Fruit fly (Drosophila melanogaster): Measurements from ENCODE around the gene ND-ASHI.
A peak's percentile ranks its signal among the peaks of the same experiment; 100 is the strongest.

Gene ND-ASHI

DNA sequence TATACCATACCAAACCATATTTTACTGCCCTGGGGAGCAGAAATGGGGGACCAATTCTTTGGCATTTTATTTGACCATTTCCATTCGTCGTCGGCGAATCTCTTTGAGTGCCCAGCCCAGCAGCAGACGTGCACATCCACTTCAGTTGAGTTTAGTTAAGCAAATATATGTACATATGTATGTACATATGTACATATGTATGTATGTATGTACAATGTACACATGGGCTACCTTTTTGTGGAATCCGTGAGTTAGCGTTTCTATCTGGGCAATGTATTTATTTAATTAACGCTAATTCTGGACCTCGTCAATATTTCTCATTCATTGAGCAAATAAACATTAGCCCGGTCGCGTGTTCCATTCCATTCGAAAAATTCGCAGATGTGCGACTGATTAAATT, 41.0 kb upstream of the ND-ASHI start (continued):
- TF ChIP-seq Eip74EF (GFP tag; optimal IDR thresholded peaks at IDR 0.05) (no peak), CG31224 (GFP tag; IDR thresholded peaks at IDR 0.05) (no peak), scrt (GFP tag; optimal IDR thresholded peaks at IDR 0.05) (no peak), CG2120 (GFP tag; optimal IDR thresholded peaks at IDR 0.05) (no peak), vfl (GFP tag; optimal IDR thresholded peaks at IDR 0.05) (no peak), chif (GFP tag; optimal IDR thresholded peaks at IDR 0.05) (no peak), unpg (GFP tag; optimal IDR thresholded peaks at IDR 0.05) (no peak), tio (GFP tag; optimal IDR thresholded peaks at IDR 0.05) (no peak), sug (tag; optimal IDR thresholded peaks at IDR 0.05) (peak; percentile 8), Xbp1 (GFP tag; optimal IDR thresholded peaks at IDR 0.05) (no peak), wor (GFP tag; IDR thresholded peaks at IDR 0.05) (no peak), CG30403 (GFP tag; optimal IDR thresholded peaks at IDR 0.05) (no peak), CG12769 (tag; optimal IDR thresholded peaks at IDR 0.05) (peak; percentile 7), Hmx (GFP tag; optimal IDR thresholded peaks at IDR 0.05) (no peak), dmrt99B (tag; optimal IDR thresholded peaks at IDR 0.05) (peak; percentile 11), odd (GFP tag; optimal IDR thresholded peaks at IDR 0.05) (no peak), CG9932 (GFP tag; IDR thresholded peaks at IDR 0.05) (no peak), Side (GFP tag; optimal IDR thresholded peaks at IDR 0.05) (no peak), tx (GFP tag; optimal IDR thresholded peaks at IDR 0.05) (no peak), ERR (GFP tag; optimal IDR thresholded peaks at IDR 0.05) (no peak), twi (tag; optimal IDR thresholded peaks at IDR 0.05) (no peak), emc (GFP tag; optimal IDR thresholded peaks at IDR 0.05) (no peak), CG18262 (tag; optimal IDR thresholded peaks at IDR 0.05) (no peak), ttk (GFP tag; IDR thresholded peaks at IDR 0.05) (no peak), jing (GFP tag; optimal IDR thresholded peaks at IDR 0.05) (no peak), CG6813 (GFP tag; optimal IDR thresholded peaks at IDR 0.05) (peak; percentile 47), CG30020 (tag; optimal IDR thresholded peaks at IDR 0.05) (no peak), Ada2b (GFP tag; IDR thresholded peaks at IDR 0.05) (no peak), Sry-β (GFP tag; optimal IDR thresholded peaks at IDR 0.05) (no peak), CG10366 (GFP tag; IDR thresholded peaks at IDR 0.05) (no peak), CG12744 (GFP tag; optimal IDR thresholded peaks at IDR 0.05) (no peak), CG17912 (GFP tag; optimal IDR thresholded peaks at IDR 0.05) (no peak), HLH3B (GFP tag; IDR thresholded peaks at IDR 0.05) (no peak), luna (GFP tag; optimal IDR thresholded peaks at IDR 0.05) (no peak), Mrtf (GFP tag; IDR thresholded peaks at IDR 0.05) (0 out of 3 replicates have a peak, but pooled peaks have one; percentile 11), bcd (GFP tag; optimal IDR thresholded peaks at IDR 0.05) (no peak), CG13296 (GFP tag; optimal IDR thresholded peaks at IDR 0.05) (peak; percentile 35), CG11247 (GFP tag; IDR thresholded peaks at IDR 0.05) (peak; percentile 46), Stat92E (GFP tag; optimal IDR thresholded peaks at IDR 0.05) (no peak), lbe (GFP tag; optimal IDR thresholded peaks at IDR 0.05) (no peak), CG10431 (GFP tag; optimal IDR thresholded peaks at IDR 0.05) (no peak), CG2678 (tag; optimal IDR thresholded peaks at IDR 0.05) (peak; percentile 45), ci (GFP tag; IDR thresholded peaks at IDR 0.05) (0 out of 3 replicates have a peak, but pooled peaks have one; percentile 16), Sry-δ (GFP tag; optimal IDR thresholded peaks at IDR 0.05) (no peak), dan (GFP tag; IDR thresholded peaks at IDR 0.05) (no peak), btn (GFP tag; optimal IDR thresholded peaks at IDR 0.05) (no peak), CG2199 (GFP tag; IDR thresholded peaks at IDR 0.05) (no peak), CG15479 (GFP tag; optimal IDR thresholded peaks at IDR 0.05) (no peak), CG11456 (GFP tag; IDR thresholded peaks at IDR 0.05) (no peak), CG12104 (GFP tag; optimal IDR thresholded peaks at IDR 0.05) (peak; percentile 9), CG34376 (GFP tag; optimal IDR thresholded peaks at IDR 0.05) (no peak), wek (GFP tag; optimal IDR thresholded peaks at IDR 0.05) (peak; percentile 20)

Data from whole organism, embryonic.